Fruit fly (Drosophila melanogaster): Measurements from ENCODE around the gene Hyls1.

Gene Hyls1

DNA sequence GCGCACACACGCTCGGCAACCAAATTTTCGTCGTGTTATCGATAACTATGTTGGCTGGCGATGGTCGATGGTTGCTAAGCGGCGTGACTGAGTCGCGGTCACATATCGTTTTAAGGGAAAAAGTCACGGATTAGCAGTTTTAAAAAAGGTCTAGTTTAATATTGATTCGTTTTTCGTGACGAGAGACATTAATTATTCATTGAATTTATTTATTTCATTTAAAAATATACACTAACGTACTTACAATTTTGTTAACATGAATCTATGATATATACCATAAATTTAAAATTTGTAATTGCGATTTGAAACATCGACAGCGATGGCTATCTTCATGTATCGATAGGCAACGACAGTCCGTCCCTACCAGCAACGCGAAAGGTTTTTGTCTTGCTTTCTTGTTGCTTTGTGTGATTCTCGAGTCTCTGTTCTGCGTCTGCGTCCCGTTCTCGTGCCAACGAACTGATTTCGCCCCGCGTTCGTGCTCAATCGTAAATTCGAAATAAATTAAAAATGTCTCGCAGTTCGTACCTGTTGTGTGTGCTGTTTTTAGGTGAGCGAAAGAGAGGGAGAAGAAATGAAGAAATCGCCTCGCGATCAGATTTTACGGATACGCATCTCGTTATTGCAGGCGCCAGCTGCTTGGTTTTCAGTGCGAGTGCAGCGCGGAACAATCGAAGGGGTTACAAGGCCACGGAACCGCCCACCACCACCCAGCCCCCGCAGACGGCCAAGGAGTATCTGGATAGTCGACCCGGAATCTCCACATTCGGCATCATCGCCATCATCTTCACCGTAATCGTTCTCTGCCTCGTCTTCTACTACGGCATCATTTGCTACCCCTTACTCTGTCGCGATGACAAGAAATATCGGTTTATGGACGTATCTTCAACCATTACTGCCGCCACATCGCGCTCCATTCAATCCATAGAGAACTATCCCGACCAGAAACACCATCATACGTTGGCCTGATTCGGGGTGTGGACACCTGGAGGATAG, at the start of gene Hyls1, which contains the start of the genes chif and CG4455:
TSS of gene Hyls1 (minus strand) at position 44 of the 996 bp plus-strand sequence.
TSS of gene chif (minus strand) at position 44 of the 996 bp plus-strand sequence.
TSS of gene CG4455 (plus strand) at position 350 of the 996 bp plus-strand sequence.
- TF ChIP-seq pan (optimal IDR thresholded peaks at IDR 0.05) (no peak), Dll (optimal IDR thresholded peaks at IDR 0.05) (no peak), EcR (GFP tag; optimal IDR thresholded peaks at IDR 0.05) (no peak), CG8478 (optimal IDR thresholded peaks at IDR 0.05) (no peak), psq (optimal IDR thresholded peaks at IDR 0.05) (no peak), usp (GFP tag; optimal IDR thresholded peaks at IDR 0.05) (no peak)

dm6 chr2L:16397517-16397916, 45.1 kb upstream of the Hyls1 start:
- TF ChIP-seq usp (GFP tag; optimal IDR thresholded peaks at IDR 0.05) (no peak), pan (optimal IDR thresholded peaks at IDR 0.05) (no peak), psq (optimal IDR thresholded peaks at IDR 0.05) (no peak), Dll (optimal IDR thresholded peaks at IDR 0.05) (no peak), EcR (GFP tag; optimal IDR thresholded peaks at IDR 0.05) (no peak), CG8478 (optimal IDR thresholded peaks at IDR 0.05) (no peak)

- TF ChIP-seq EcR (GFP tag; optimal IDR thresholded peaks at IDR 0.05) (no peak), pan (optimal IDR thresholded peaks at IDR 0.05) (no peak), usp (GFP tag; optimal IDR thresholded peaks at IDR 0.05) (no peak), Dll (optimal IDR thresholded peaks at IDR 0.05) (no peak), CG8478 (optimal IDR thresholded peaks at IDR 0.05) (no peak), psq (optimal IDR thresholded peaks at IDR 0.05) (no peak)
These were observed 38.4 kb upstream of the Hyls1 start for dm6 chr2L:16390803-16391202.

dm6 chr2L:16380973-16381372, 28.5 kb upstream of the Hyls1 start:
- no peak for TF ChIP-seq pan (optimal IDR thresholded peaks at IDR 0.05)
- TF ChIP-seq Dll (optimal IDR thresholded peaks at IDR 0.05) = no peak
- no peak for TF ChIP-seq CG8478 (optimal IDR thresholded peaks at IDR 0.05)

dm6 chr2L:16374691-16375090, 22.3 kb upstream of the Hyls1 start:
- TF ChIP-seq psq (optimal IDR thresholded peaks at IDR 0.05) = no peak
- TF ChIP-seq EcR (GFP tag; optimal IDR thresholded peaks at IDR 0.05) = no peak
- TF ChIP-seq usp (GFP tag; optimal IDR thresholded peaks at IDR 0.05) = no peak
- TF ChIP-seq CG8478 (optimal IDR thresholded peaks at IDR 0.05) = no peak
- TF ChIP-seq pan (optimal IDR thresholded peaks at IDR 0.05) = no peak
- no peak for TF ChIP-seq Dll (optimal IDR thresholded peaks at IDR 0.05)

- TF ChIP-seq EcR (GFP tag; optimal IDR thresholded peaks at IDR 0.05) = no peak
- TF ChIP-seq Dll (optimal IDR thresholded peaks at IDR 0.05) = no peak
- TF ChIP-seq pan (optimal IDR thresholded peaks at IDR 0.05) = no peak
- no peak for TF ChIP-seq psq (optimal IDR thresholded peaks at IDR 0.05)
- TF ChIP-seq usp (GFP tag; optimal IDR thresholded peaks at IDR 0.05) = no peak
- TF ChIP-seq CG8478 (optimal IDR thresholded peaks at IDR 0.05) = no peak
These were observed 13.2 kb upstream of the Hyls1 start, which contains the start of gene jhamt for dm6 chr2L:16365603-16366002. jhamt (plus strand) TSS chr2L:16365903.

DNA sequence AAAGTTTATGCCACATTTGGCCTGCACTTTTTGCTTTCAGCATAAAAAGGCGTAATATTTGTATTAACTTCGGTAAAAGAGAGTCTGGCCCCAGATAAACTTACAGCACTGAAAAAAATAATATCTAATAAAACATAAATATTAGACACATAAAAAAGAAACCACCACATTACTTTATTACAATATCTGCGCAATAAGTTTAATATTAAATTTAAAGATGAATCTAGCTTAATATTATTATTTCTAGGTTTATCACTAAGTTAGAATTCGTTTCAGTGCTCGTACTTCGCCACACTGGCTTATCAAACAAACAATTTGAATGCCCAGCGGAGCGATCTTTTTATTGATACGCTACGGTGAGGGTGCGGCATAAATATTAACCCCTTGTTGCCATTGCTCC, 5.4 kb upstream of the Hyls1 start:
- TF ChIP-seq usp (GFP tag; optimal IDR thresholded peaks at IDR 0.05) (no peak), pan (optimal IDR thresholded peaks at IDR 0.05) (no peak), CG8478 (optimal IDR thresholded peaks at IDR 0.05) (no peak), psq (optimal IDR thresholded peaks at IDR 0.05) (no peak), EcR (GFP tag; optimal IDR thresholded peaks at IDR 0.05) (no peak), Dll (optimal IDR thresholded peaks at IDR 0.05) (no peak)

- TF ChIP-seq EcR (GFP tag; optimal IDR thresholded peaks at IDR 0.05) (no peak), usp (GFP tag; optimal IDR thresholded peaks at IDR 0.05) (no peak)
These were observed 4.0 kb upstream of the Hyls1 start, which contains the start of gene CaBP1 for dm6 chr2L:16356249-16357025. CaBP1 (minus strand) TSS chr2L:16356735.

DNA sequence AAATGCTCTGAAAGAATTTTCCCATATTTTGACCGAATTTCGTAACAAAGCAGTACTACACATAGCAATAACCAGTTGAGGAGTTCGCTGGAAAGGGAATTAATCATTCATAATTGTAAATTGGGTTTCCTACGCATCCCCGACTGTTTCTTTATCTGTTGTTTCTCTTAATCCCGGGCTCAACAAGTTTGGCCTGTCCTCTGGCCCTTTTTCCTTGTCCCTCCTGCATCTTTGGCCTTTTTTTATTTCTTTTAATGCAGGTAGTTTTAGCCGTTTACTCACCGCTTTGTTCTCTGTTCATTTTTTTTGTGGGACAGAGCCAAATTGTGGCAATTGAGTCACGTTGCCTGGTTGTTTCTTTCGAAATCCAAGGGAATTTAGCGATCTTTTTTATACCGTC, 1.3 kb upstream of the Hyls1 start:
- TF ChIP-seq psq (optimal IDR thresholded peaks at IDR 0.05) (no peak), Dll (optimal IDR thresholded peaks at IDR 0.05) (no peak), pan (optimal IDR thresholded peaks at IDR 0.05) (no peak), EcR (GFP tag; optimal IDR thresholded peaks at IDR 0.05) (no peak), usp (GFP tag; optimal IDR thresholded peaks at IDR 0.05) (no peak), CG8478 (optimal IDR thresholded peaks at IDR 0.05) (no peak)

dm6 chr2L:16351805-16352584, 433 bp downstream of the Hyls1 start:
- no peak for TF ChIP-seq EcR (GFP tag; optimal IDR thresholded peaks at IDR 0.05)
- TF ChIP-seq pan (optimal IDR thresholded peaks at IDR 0.05) = no peak
- no peak for TF ChIP-seq Dll (optimal IDR thresholded peaks at IDR 0.05)
- TF ChIP-seq usp (GFP tag; optimal IDR thresholded peaks at IDR 0.05) = no peak
- TF ChIP-seq psq (optimal IDR thresholded peaks at IDR 0.05) = no peak
- TF ChIP-seq CG8478 (optimal IDR thresholded peaks at IDR 0.05) = no peak

Data from whole organism.